Worm (Caenorhabditis elegans) whole organism, late embryonic: ENCODE data around the gene clec-143.

ENCODE experiments used
- ceh-2 ChIP-seq: sonication (generic microtip); optimal IDR thresholded peaks from 2 replicates; lab custom pipeline; 2016; ENCODE audit warnings: missing genotype, missing genetic modification characterization, missing compliant biosample characterization
- fkh-10 ChIP-seq: fragments of 150-350 bp; optimal IDR thresholded peaks from 2 replicates; lab custom pipeline; 2014; ENCODE audit warnings: missing biosample characterization, missing genetic modification reagents, missing genetic modification characterization
- unc-86 ChIP-seq: sonication (generic microtip); optimal IDR thresholded peaks from 2 replicates; lab custom pipeline; 2016; ENCODE audit warnings: missing genetic modification characterization, missing compliant biosample characterization

ce11 chrII:10501578-10501977, 31.5 kb upstream of the clec-143 start:
- TF ChIP-seq ceh-2 (tag; lab: Kevin White, UChicago) (no peak), fkh-10 (GFP tag; lab: Kevin White, UChicago) (no peak), unc-86 (tag; lab: Kevin White, UChicago) (no peak)
